Worm (Caenorhabditis elegans) whole organism, early embryonic: Measurements from ENCODE around the gene clec-6.
A peak's percentile ranks its signal among the peaks of the same experiment; 100 is the strongest.

Experiments used
- B0310.2 ChIP-seq: sonication (generic microtip); optimal IDR thresholded peaks from 2 replicates; lab custom pipeline; 2016; ENCODE audit warnings: mild to moderate bottlenecking, missing genetic modification characterization, missing compliant biosample characterization
- F13C5.2 ChIP-seq: sonication (generic microtip); optimal IDR thresholded peaks from 2 replicates; lab custom pipeline; 2017; ENCODE audit warnings: mild to moderate bottlenecking, missing genetic modification characterization, inconsistent platforms, missing compliant biosample characterization
- aly-1 ChIP-seq: sonication (generic microtip); optimal IDR thresholded peaks from 2 replicates; lab custom pipeline; 2016; ENCODE audit warnings: missing genetic modification characterization, missing compliant biosample characterization
- ama-1 ChIP-seq: fragments of 150-350 bp; optimal IDR thresholded peaks from 2 replicates; lab custom pipeline; 2014
- ceh-13 ChIP-seq: fragments of 200-800 bp; sonication (Bioruptor generic); optimal IDR thresholded peaks from 2 replicates; lab custom pipeline; 2018; ENCODE audit warnings: mild to moderate bottlenecking, missing genetic modification characterization, missing compliant biosample characterization
- ceh-36 ChIP-seq: sonication (generic microtip); optimal IDR thresholded peaks from 2 replicates; lab custom pipeline; 2016; ENCODE audit warnings: missing genetic modification characterization, inconsistent platforms, missing compliant biosample characterization
- ets-7 ChIP-seq: sonication (generic microtip); optimal IDR thresholded peaks from 2 replicates; lab custom pipeline; 2016; ENCODE audit warnings: missing genotype, missing genetic modification characterization, missing compliant biosample characterization
- flt-1 ChIP-seq: fragments of 200-800 bp; sonication (Bioruptor generic); IDR thresholded peaks from 2 replicates; pipeline ENCODE4 v1.3.6; 2022; ENCODE audit warnings: missing genetic modification characterization, missing compliant biosample characterization
- hmbx-1 ChIP-seq: sonication (generic microtip); optimal IDR thresholded peaks from 2 replicates; lab custom pipeline; 2016; ENCODE audit warnings: mild to moderate bottlenecking, missing genetic modification characterization, missing compliant biosample characterization
- hmg-4 ChIP-seq: fragments of 200-800 bp; sonication (Bioruptor generic); optimal IDR thresholded peaks from 2 replicates; lab custom pipeline; 2018; ENCODE audit warnings: mild to moderate bottlenecking, missing genetic modification characterization, missing compliant biosample characterization
- hnd-1 ChIP-seq: sonication (generic microtip); optimal IDR thresholded peaks from 2 replicates; lab custom pipeline; 2016; ENCODE audit warnings: missing genetic modification characterization, missing compliant biosample characterization
- pes-1 ChIP-seq: fragments of 200-800 bp; sonication (Bioruptor generic); IDR thresholded peaks from 2 replicates; pipeline ENCODE4 v1.3.6; 2022; ENCODE audit warnings: missing genetic modification reagents, missing genetic modification characterization, missing compliant biosample characterization
- scrt-1 ChIP-seq: fragments of 200-800 bp; sonication (Bioruptor generic); IDR thresholded peaks from 2 replicates; pipeline ENCODE4 v1.3.6; 2022; ENCODE audit warnings: missing genetic modification characterization, missing compliant biosample characterization
- sea-1 ChIP-seq: fragments of 200-800 bp; sonication (Bioruptor generic); conservative IDR thresholded peaks from 2 replicates; pipeline ENCODE4 v1.3.6; 2022; ENCODE audit warnings: missing genetic modification characterization, missing compliant biosample characterization
- tbx-11 ChIP-seq: fragments of 200-800 bp; sonication (Bioruptor generic); IDR thresholded peaks from 2 replicates; pipeline ENCODE4 v1.3.6; 2022; ENCODE audit warnings: missing genetic modification characterization, missing compliant biosample characterization
- tbx-37 ChIP-seq: fragments of 200-800 bp; sonication (Bioruptor generic); conservative IDR thresholded peaks from 2 replicates; pipeline ENCODE4 v1.3.6; 2022; ENCODE audit warnings: missing genetic modification reagents, missing genetic modification characterization, missing compliant biosample characterization
- tra-4 ChIP-seq: sonication (generic microtip); optimal IDR thresholded peaks from 2 replicates; lab custom pipeline; 2017; ENCODE audit warnings: missing genetic modification characterization, missing compliant biosample characterization

The clec-6 gene

DNA sequence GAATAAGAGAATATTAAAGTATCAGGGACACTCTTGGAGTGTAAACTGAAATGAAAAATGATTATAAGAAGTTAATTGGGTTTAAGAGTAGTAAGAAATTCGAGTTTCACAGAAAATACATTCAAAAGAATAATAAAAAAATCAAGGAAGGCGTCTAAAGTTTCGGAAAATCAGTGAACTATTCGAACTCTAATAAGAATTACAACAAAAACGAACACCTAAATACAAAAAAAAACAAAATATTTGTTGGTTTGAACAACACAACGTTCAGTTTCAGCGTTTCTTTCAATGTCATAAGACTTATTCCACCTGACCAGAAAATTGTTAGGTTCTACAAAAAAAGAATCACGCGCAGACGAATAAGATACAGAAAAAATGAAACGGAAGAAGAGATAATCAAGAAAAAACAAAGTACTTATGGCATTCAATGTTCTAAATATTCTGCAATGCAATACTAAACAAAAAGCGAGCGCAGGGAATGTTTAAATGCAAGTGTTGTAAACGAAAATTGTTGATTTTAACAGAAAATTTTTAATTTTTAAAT, 11.9 kb upstream of the clec-6 start, which contains the start of gene nhl-2:
Gene nhl-2, minus strand, starts transcription at position 51 of the 544 bp plus-strand sequence.
- TF ChIP-seq ama-1 (lab: Kevin White, UChicago): no peak
- TF ChIP-seq hmg-4: no peak
- no peak for TF ChIP-seq hmbx-1

DNA sequence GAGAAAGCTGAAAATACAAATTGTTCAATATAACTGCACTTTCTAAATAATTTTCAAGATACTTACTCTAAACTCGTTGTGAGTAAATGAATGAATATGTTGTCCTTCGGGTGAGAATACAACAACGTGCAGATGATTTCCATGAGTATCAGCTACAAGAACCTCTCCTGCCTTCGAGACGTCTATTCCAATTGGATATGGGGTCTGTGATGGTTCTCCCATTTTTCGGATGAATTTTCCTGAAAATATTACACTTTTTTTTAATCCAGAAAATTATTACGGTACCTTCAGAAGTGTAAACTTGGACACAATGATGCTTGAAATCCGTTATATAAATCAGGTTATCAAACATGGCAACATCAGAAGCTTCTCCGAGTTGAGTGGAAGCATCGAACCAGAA, 8.1 kb upstream of the clec-6 start:
- no peak for TF ChIP-seq ceh-36 (tag; lab: Kevin White, UChicago)
- no peak for TF ChIP-seq aly-1 (tag; lab: Kevin White, UChicago)
- no peak for TF ChIP-seq tra-4
- TF ChIP-seq B0310.2: no peak
- no peak for TF ChIP-seq pes-1 (GFP tag; lab: Robert Waterston, UW)
- TF ChIP-seq ceh-13 (GFP tag; lab: Kevin White, UChicago): no peak
- no peak for TF ChIP-seq tbx-11
- no peak for TF ChIP-seq F13C5.2 (tag; lab: Kevin White, UChicago)
- no peak for TF ChIP-seq tbx-37 (GFP tag; lab: Robert Waterston, UW)
- TF ChIP-seq sea-1: no peak
- TF ChIP-seq ets-7: no peak
- no peak for TF ChIP-seq scrt-1 (GFP tag; lab: Robert Waterston, UW)

DNA sequence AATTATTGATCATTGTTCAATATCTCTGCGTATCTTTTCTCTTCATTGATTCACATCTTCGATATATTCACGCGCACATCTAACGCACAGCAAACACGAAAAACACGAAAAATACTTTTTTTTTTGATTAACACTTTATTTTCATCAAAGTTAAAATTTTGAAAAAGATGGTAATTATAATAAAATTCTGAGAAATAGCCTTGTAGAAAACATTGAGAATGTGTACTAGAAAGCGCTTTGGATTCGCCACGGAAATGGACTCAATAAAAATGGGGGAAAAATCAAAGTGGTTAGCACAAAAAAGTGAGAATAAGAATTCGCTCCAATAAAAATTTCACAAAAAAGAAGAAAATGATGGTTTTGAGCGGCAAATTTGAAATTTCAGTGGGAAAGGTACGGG, 6.3 kb upstream of the clec-6 start, which contains the start of gene F26F4.6:
Gene F26F4.6, minus strand, starts transcription at position 101 of the 400 bp plus-strand sequence.
- TF ChIP-seq hnd-1 (tag; lab: Kevin White, UChicago) (no peak), flt-1 (no peak), ets-7 (no peak), hmg-4 (no peak), pes-1 (GFP tag; lab: Robert Waterston, UW) (no peak), aly-1 (tag; lab: Kevin White, UChicago) (no peak), F13C5.2 (tag; lab: Kevin White, UChicago) (no peak), tra-4 (no peak), B0310.2 (no peak), sea-1 (no peak), hmbx-1 (no peak), ama-1 (lab: Kevin White, UChicago) (no peak)

DNA sequence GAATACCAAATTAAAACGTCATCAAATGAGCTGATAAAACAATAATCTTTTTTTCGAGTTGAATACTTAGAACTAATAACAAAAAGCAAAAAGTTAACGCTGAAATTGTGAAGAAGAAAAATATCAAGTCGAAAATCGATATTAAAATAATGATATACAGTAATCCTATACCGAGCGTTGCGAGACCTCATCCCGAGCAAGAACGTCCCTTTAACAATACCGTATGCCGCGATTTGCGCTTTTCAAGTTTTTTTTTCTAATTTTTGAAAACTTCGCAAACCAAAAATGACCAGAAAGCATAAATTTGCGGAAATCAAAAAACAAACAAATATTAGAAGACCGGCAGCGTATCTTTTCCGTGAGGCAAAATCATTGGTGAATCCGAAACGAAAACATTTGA, 3.8 kb upstream of the clec-6 start, which contains the start of gene F26F4.5:
Gene F26F4.5, minus strand, starts transcription at position 256 of the 400 bp plus-strand sequence.
- no peak for TF ChIP-seq F13C5.2 (tag; lab: Kevin White, UChicago)
- TF ChIP-seq aly-1 (tag; lab: Kevin White, UChicago): no peak
- TF ChIP-seq ceh-13 (GFP tag; lab: Kevin White, UChicago): no peak
- TF ChIP-seq hnd-1 (tag; lab: Kevin White, UChicago): no peak
- TF ChIP-seq sea-1: no peak
- no peak for TF ChIP-seq tra-4
- no peak for TF ChIP-seq pes-1 (GFP tag; lab: Robert Waterston, UW)
- no peak for TF ChIP-seq hmg-4
- TF ChIP-seq scrt-1 (GFP tag; lab: Robert Waterston, UW): no peak
- no peak for TF ChIP-seq flt-1
- TF ChIP-seq B0310.2: no peak

ce11 chrIII:4883429-4883828, 3.8 kb downstream of the clec-6 start, which contains the start of gene clec-5:
Gene clec-5 (minus strand): TSS chrIII:4883606.
- TF ChIP-seq tra-4 (no peak), pes-1 (GFP tag; lab: Robert Waterston, UW) (no peak), ama-1 (lab: Kevin White, UChicago) (no peak), tbx-37 (GFP tag; lab: Robert Waterston, UW) (no peak), ceh-36 (tag; lab: Kevin White, UChicago) (no peak)

ce11 chrIII:4881955-4882354, 5.3 kb downstream of the clec-6 start:
- TF ChIP-seq sea-1: no peak
- no peak for TF ChIP-seq ceh-13 (GFP tag; lab: Kevin White, UChicago)
- TF ChIP-seq tbx-11: no peak
- TF ChIP-seq hnd-1 (tag; lab: Kevin White, UChicago): no peak
- no peak for TF ChIP-seq hmg-4
- TF ChIP-seq tra-4: no peak
- TF ChIP-seq pes-1 (GFP tag; lab: Robert Waterston, UW): no peak
- TF ChIP-seq aly-1 (tag; lab: Kevin White, UChicago): no peak
- TF ChIP-seq tbx-37 (GFP tag; lab: Robert Waterston, UW): no peak
- no peak for TF ChIP-seq flt-1
- TF ChIP-seq F13C5.2 (tag; lab: Kevin White, UChicago): no peak
- no peak for TF ChIP-seq ets-7
- no peak for TF ChIP-seq B0310.2
- TF ChIP-seq ceh-36 (tag; lab: Kevin White, UChicago): no peak
- TF ChIP-seq hmbx-1: no peak
- TF ChIP-seq ama-1 (lab: Kevin White, UChicago): no peak
- TF ChIP-seq scrt-1 (GFP tag; lab: Robert Waterston, UW): no peak

DNA sequence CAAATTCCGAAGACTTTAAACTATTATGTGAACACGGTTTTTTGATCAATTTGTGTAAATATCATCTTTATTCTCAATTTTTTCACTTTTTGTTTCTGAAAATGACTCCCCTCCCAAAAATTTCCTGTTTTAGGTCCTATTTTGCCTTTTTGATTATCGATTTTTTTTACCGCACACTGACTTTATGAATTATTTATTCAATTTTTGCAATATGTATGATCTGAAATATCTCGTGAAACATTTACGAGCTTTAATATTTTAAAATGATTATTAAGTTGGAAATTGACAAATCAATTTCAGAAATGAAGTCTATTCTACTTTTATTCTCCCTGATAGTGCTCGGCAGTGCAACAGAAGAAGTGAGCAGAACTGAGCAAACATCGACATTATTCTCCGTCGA, 7.8 kb downstream of the clec-6 start, which contains the start of gene C35D10.1:
Gene C35D10.1, plus strand, starts transcription at position 301 of the 400 bp plus-strand sequence.
- TF ChIP-seq hnd-1 (tag; lab: Kevin White, UChicago) (no peak), aly-1 (tag; lab: Kevin White, UChicago) (no peak), tbx-37 (GFP tag; lab: Robert Waterston, UW) (no peak), tbx-11 (no peak), ceh-13 (GFP tag; lab: Kevin White, UChicago) (no peak), ets-7 (no peak), sea-1 (no peak), scrt-1 (GFP tag; lab: Robert Waterston, UW) (no peak), tra-4 (no peak), ceh-36 (tag; lab: Kevin White, UChicago) (no peak), hmg-4 (no peak), flt-1 (no peak), B0310.2 (no peak), ama-1 (lab: Kevin White, UChicago) (no peak), hmbx-1 (no peak), pes-1 (GFP tag; lab: Robert Waterston, UW) (no peak), F13C5.2 (tag; lab: Kevin White, UChicago) (no peak)

- TF ChIP-seq tbx-37 (GFP tag; lab: Robert Waterston, UW): no peak
- TF ChIP-seq hmg-4: peak; percentile 35
Observed at ce11 chrIII:4878281-4878680, 9.0 kb downstream of the clec-6 start, which contains the start of the genes tost-1 and arx-6. Gene tost-1 (minus strand): TSS chrIII:4878311. Gene arx-6 (plus strand): TSS chrIII:4878658.
